Fruit fly (Drosophila melanogaster) Kc167 (cell line): ENCODE measurements around the gene Sap30.

Experiments
- Myc ChIP-seq: fragments of >200 bp; optimal IDR thresholded peaks from 2 replicates; lab custom pipeline; 2017; ENCODE audit warnings: missing external identifiers
- Sin3A ChIP-seq: fragments of >200 bp; optimal IDR thresholded peaks from 2 replicates; lab custom pipeline; 2018; ENCODE audit warnings: missing external identifiers
- h ChIP-seq: fragments of >200 bp; optimal IDR thresholded peaks from 3 replicates; lab custom pipeline; 2018; ENCODE audit warnings: missing external identifiers
- insv ChIP-seq: fragments of >200 bp; optimal IDR thresholded peaks from 3 replicates; lab custom pipeline; 2018; ENCODE audit warnings: missing external identifiers
- psq ChIP-seq: fragments of >200 bp; optimal IDR thresholded peaks from 2 replicates; lab custom pipeline; 2017; ENCODE audit warnings: missing external identifiers
- ttk ChIP-seq: sonication (Bioruptor generic); optimal IDR thresholded peaks from 2 replicates; lab custom pipeline; 2017; ENCODE audit warnings: missing external identifiers

Gene Sap30

DNA sequence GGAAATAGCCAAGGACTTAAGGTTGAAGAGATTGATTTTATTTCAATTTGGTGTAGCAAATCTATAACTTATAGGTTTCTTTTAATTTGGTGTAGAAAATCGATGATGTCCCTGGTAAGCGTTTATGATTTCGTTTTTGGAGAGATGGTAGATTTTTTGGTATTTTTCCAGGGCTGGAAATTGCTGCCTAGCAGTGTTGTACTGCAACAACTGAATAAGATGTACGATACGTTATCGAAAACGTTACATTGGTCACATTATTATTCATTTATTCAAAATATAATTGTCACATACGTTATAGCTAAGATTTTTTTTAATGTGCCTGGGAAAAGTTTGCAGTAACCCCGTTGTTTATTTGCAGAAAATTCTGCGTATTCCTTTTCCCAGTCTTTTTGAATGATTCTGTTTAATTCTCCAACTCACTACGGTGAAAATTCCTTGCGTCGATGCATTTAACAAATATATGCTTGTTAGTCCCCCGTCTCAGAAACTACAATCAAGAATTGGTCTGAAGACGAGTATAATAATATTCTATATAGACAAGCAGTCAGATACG is at the start of gene Sap30, which contains the start of gene CG9609:
Gene Sap30, plus strand, starts transcription at position 424 of the 556 bp plus-strand sequence.
Gene CG9609, minus strand, starts transcription at position 149 of the 556 bp plus-strand sequence.
- TF ChIP-seq Myc (lab: Kevin White, UChicago) (no peak), h (lab: Kevin White, UChicago) (no peak), Sin3A (no peak), ttk (lab: Kevin White, UChicago) (no peak), insv (lab: Kevin White, UChicago) (no peak), psq (lab: Kevin White, UChicago) (no peak)

DNA sequence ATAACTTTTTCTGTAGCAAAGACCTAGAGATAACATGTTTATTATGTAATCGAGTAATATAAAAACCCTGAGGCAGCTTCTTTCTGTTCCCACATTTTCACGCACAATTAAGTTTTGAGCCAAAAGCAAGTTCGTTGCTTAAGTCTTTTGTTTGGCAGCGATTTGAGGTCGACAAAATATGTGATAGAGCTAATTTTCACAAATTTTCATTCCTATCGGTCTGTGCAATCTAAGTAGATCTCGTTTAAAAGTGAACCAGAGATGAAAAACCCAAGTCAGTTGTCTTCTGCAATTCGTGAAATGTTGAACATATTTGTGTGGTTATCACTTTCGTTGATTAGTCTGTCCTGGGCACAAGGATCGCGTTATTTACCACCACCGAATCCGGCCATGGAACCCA is 49.2 kb upstream of the Sap30 start, which contains the start of gene TwdlZ:
Gene TwdlZ, plus strand, starts transcription at position 301 of the 400 bp plus-strand sequence.
- TF ChIP-seq ttk (lab: Kevin White, UChicago) (no peak), psq (lab: Kevin White, UChicago) (no peak), h (lab: Kevin White, UChicago) (no peak), Myc (lab: Kevin White, UChicago) (no peak), insv (lab: Kevin White, UChicago) (no peak), Sin3A (no peak)

DNA sequence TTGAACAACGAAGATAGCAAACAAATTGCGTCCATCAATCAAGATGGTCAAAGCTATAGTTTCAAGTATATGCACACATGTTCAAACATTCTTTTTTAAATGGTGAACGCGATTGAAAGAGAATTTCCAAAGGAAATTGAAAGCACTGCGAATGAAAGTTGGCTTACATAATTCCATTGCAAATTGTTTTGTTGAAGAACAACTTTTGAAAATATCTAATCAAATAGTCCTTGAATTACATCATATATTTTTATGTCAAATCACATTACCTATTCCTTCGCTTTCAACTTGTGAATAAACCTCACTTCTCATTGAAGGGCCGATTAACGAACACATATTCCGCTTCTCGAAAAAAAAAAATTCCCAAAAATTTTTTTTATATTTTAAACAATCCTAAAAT is 46.5 kb upstream of the Sap30 start, which contains the start of gene CG32568:
Gene CG32568, plus strand, starts transcription at position 301 of the 400 bp plus-strand sequence.
- TF ChIP-seq Myc (lab: Kevin White, UChicago) (no peak), ttk (lab: Kevin White, UChicago) (no peak), psq (lab: Kevin White, UChicago) (no peak), insv (lab: Kevin White, UChicago) (no peak), Sin3A (no peak), h (lab: Kevin White, UChicago) (no peak)

DNA sequence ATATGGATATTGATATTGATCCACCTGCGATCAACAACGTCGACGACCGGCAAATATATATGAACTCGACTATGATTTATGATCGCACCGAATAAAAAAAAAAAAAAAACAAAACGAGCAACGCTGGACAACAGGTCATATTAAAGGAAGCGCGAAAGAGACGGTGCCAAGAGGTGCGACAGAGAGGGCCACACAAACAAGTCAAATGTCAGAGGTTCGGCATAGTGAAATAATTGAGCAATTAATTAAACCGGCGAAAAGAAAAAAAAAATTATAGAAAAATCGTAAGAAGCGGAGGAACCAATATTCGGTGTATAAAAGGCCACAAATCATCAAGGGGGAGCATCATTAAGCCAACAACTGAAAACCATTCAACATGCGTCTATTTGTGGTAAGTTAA is 44.5 kb upstream of the Sap30 start, which contains the start of gene Twdlalpha:
Gene Twdlalpha, plus strand, starts transcription at position 301 of the 400 bp plus-strand sequence.
- TF ChIP-seq Myc (lab: Kevin White, UChicago) (no peak), h (lab: Kevin White, UChicago) (no peak), psq (lab: Kevin White, UChicago) (no peak), insv (lab: Kevin White, UChicago) (no peak), Sin3A (no peak), ttk (lab: Kevin White, UChicago) (no peak)

DNA sequence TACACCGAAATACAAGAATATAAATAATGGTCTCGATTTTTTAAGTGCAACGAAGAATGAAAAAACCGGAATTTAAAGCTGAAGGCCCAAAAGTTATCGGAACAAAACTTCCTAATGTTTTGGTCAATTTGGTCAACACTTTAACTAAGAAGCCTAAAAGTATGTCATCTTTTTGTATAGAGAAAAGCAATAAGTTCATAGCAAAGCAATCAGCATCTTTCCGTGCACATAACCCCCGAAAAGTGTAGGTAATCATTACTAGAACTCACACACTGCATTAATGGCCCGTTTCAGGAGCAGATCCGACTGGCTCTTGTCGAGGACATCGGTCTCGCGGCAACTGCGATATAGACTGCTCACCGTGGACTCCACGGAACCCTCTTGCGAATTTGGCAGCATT is 42.7 kb upstream of the Sap30 start:
- no peak for TF ChIP-seq Sin3A
- no peak for TF ChIP-seq Myc (lab: Kevin White, UChicago)
- TF ChIP-seq h (lab: Kevin White, UChicago): no peak
- TF ChIP-seq ttk (lab: Kevin White, UChicago): no peak
- TF ChIP-seq insv (lab: Kevin White, UChicago): no peak
- TF ChIP-seq psq (lab: Kevin White, UChicago): no peak

DNA sequence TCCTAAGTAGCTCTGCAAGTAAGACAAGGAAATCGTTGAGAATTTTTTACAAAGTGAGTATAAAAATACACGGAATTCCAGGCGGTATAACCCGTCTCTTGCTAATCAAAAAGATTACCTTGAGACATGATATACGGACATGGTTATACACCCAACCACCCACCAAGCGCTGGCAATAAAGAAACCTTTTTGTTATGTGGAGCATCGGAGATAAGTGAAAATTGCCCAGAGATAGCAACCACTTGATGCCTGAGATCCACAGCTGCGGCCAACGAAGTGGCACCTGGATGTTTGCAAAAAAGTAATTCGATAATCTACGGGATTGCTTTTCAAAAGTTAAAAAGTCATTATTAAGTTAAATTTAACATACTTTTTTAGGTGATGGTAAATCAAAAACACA is 41.1 kb upstream of the Sap30 start:
- TF ChIP-seq ttk (lab: Kevin White, UChicago): no peak
- TF ChIP-seq Myc (lab: Kevin White, UChicago): no peak
- TF ChIP-seq psq (lab: Kevin White, UChicago): no peak
- no peak for TF ChIP-seq h (lab: Kevin White, UChicago)
- no peak for TF ChIP-seq Sin3A
- no peak for TF ChIP-seq insv (lab: Kevin White, UChicago)

DNA sequence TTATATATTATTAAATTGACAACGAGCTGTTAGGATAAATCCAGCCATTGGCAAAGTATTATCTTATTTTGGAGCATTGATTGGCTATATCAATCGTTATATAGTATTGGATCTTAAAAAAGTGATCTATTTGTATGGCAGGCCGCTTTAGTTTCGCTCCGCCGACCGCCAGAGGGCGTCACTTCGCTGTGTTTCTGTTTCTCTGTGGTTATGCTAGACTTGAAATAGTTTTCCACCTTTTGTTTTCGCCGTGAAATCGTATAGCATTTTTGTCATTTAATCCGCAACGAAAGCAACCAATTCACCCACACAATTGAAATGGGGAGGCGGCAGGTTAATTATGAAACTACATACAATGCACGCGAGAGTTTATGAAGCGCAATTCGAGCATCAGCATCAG is 40.3 kb upstream of the Sap30 start:
- TF ChIP-seq ttk (lab: Kevin White, UChicago): no peak
- TF ChIP-seq h (lab: Kevin White, UChicago): peak; percentile 4
- TF ChIP-seq insv (lab: Kevin White, UChicago): no peak

DNA sequence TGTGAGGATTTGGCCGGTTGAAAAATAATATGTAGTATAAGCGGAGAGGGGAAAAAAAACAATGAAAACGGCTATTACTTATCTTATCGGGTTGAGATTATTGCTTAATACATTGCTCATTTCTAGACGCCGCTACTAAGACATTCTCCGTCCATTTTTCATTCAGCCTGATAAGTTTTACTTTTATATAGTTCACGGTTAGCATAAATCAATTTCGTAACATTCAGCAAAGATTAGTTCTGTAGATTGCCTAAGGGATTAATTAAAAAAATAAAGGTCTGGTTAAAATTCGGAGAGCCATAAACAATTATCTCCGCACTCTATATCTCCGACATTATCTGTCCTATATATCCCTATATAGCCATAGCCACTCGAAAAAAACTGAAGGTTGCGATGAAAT is 39.6 kb upstream of the Sap30 start:
- TF ChIP-seq Sin3A: no peak
- TF ChIP-seq psq (lab: Kevin White, UChicago): no peak
- no peak for TF ChIP-seq Myc (lab: Kevin White, UChicago)
- TF ChIP-seq h (lab: Kevin White, UChicago): no peak
- TF ChIP-seq insv (lab: Kevin White, UChicago): no peak
- no peak for TF ChIP-seq ttk (lab: Kevin White, UChicago)

DNA sequence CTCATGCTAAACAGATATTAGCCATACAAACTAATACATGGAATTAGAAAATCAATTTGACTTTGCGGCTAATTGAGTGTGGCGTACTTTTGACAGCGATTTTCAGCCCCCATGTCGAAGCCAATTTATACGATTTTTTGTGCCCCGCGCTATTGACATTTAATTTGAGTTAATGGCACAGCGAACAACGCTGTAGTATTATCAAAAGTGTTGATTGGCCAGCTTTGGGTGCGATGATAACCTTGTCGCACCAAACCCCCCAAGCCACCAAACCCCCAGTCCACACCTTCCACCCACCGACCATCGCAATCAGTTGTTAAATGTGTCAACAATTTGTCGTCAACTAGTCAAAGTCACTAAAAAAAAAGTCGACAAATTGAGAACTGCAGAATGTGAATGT is 37.8 kb upstream of the Sap30 start:
- TF ChIP-seq Sin3A: no peak

DNA sequence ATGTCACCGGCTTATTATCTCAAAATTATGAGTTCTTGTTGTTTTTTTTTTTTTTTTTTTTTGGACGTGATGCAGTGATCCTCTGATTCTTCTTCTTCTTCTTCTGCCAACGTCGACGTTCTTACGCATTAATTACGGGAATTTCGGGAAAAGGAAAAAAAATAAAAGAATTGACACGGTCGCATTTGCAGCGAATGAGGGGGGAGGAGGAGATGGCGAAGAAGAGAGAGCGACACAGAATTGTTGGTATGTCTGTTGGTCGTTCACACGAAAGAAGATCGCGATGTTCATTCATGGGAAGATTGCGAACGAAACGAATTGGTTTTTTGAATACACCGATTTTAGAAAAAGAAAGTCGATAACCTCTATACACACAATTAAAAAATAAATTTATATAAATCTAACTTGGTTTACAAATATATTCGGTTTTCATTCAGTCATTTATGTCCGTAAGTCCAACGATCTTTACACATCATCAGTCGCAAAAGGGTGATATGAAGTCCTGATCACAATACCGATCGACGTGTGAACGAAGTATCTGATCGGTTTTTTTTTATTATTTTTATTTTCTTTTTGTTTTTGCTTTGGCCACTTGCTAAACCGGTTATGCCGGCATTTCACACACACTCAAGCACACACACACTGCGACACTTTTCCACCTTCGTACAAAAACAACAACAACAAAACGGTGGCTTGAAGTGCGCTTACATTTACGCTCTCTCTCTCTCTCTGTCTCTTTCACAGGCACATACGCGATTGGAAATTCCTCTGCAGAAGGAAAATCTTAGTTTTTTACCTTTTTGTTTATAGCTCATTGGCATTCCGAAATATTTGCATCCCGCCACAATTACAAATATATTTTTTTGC is 36.1 kb upstream of the Sap30 start:
- TF ChIP-seq h (lab: Kevin White, UChicago) (no peak), psq (lab: Kevin White, UChicago) (no peak), ttk (lab: Kevin White, UChicago) (no peak), Sin3A (no peak), Myc (lab: Kevin White, UChicago) (no peak), insv (lab: Kevin White, UChicago) (no peak)

DNA sequence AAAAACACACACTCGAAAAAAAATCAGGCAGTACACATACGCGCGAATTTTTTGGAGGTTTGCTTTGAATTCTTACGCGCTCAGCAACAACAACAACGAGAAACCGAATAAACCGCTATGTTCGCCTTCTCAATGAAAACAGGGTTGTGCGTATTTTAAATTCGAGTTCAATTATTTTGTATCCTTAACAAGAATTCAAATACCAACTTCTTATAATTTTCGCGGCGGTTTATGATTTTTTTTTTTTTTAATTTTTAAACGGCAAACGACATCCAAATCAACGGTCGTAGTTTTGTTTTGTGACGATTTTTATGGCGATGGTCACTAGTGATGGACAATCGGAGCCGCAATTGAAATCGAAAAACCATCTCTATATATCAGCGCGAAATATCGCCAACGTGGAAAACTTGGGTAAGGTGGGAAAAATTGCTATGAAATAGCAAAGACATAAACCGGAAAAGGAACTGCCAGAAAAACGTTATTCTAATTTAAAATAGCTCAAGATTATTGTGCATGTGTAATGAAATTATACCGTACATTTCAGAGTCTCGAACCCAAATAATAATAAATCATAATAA is 35.4 kb upstream of the Sap30 start, which contains the start of gene goe:
Gene goe, minus strand, starts transcription at position 332 of the 578 bp plus-strand sequence.
- TF ChIP-seq psq (lab: Kevin White, UChicago): no peak
- no peak for TF ChIP-seq h (lab: Kevin White, UChicago)
- no peak for TF ChIP-seq Myc (lab: Kevin White, UChicago)
- TF ChIP-seq insv (lab: Kevin White, UChicago): no peak
- no peak for TF ChIP-seq ttk (lab: Kevin White, UChicago)
